Fruit fly (Drosophila melanogaster) whole organism, embryonic: Measurements from ENCODE around the gene CG3224.

Experiments
- Aef1 ChIP-seq: fragments of 200-800 bp; sonication (Bioruptor generic); IDR thresholded peaks from 3 replicates; pipeline ENCODE4 v1.3.6; 2022; ENCODE audit warnings: missing biosample characterization, missing genetic modification characterization
- Bgb ChIP-seq: fragments of 200-800 bp; sonication (Bioruptor generic); IDR thresholded peaks from 2 replicates; pipeline ENCODE4 v1.3.6; 2022; ENCODE audit warnings: missing biosample characterization, missing genetic modification characterization; ENCODE audit not compliant: partially characterized antibody
- CG1024 ChIP-seq: fragments of 200-800 bp; sonication (Bioruptor generic); IDR thresholded peaks from 2 replicates; pipeline ENCODE4 v1.3.6; 2022; ENCODE audit warnings: missing biosample characterization, missing genetic modification characterization
- CG10959 ChIP-seq: fragments of 200-800 bp; sonication (Bioruptor generic); IDR thresholded peaks from 2 replicates; pipeline ENCODE4 v1.3.6; 2022; ENCODE audit warnings: missing biosample characterization, missing genetic modification characterization
- CG12071 ChIP-seq: fragments of 200-800 bp; sonication (Bioruptor generic); optimal IDR thresholded peaks from 3 replicates; lab custom pipeline; 2018; ENCODE audit warnings: missing biosample characterization, mild to moderate bottlenecking, missing genetic modification characterization
- CG12744 ChIP-seq: fragments of 200-800 bp; sonication (Bioruptor generic); optimal IDR thresholded peaks from 2 replicates; lab custom pipeline; 2016; ENCODE audit warnings: missing biosample characterization, missing genetic modification characterization
- CG12769 ChIP-seq: fragments of 200-800 bp; sonication (Bioruptor generic); optimal IDR thresholded peaks from 2 replicates; lab custom pipeline; 2019; ENCODE audit warnings: missing biosample characterization, mild to moderate bottlenecking, missing genetic modification characterization, moderate library complexity
- CG1529 ChIP-seq: fragments of 200-800 bp; sonication (Bioruptor generic); optimal IDR thresholded peaks from 3 replicates; lab custom pipeline; 2018; ENCODE audit warnings: missing biosample characterization, missing genetic modification characterization
- CG17186 ChIP-seq: fragments of 200-800 bp; sonication (Bioruptor generic); optimal IDR thresholded peaks from 3 replicates; lab custom pipeline; 2017; ENCODE audit warnings: missing biosample characterization, missing genetic modification reagents, missing genetic modification characterization
- CG17361 ChIP-seq: fragments of 200-800 bp; sonication (Bioruptor generic); IDR thresholded peaks from 3 replicates; pipeline ENCODE4 v1.3.6; 2022; ENCODE audit warnings: missing biosample characterization, missing genetic modification characterization
- CG17612 ChIP-seq: fragments of 200-800 bp; sonication (Bioruptor generic); IDR thresholded peaks from 2 replicates; pipeline ENCODE4 v1.3.6; 2022; ENCODE audit warnings: missing biosample characterization, missing genetic modification characterization
- CG18764 ChIP-seq: fragments of 200-800 bp; sonication (Bioruptor generic); optimal IDR thresholded peaks from 3 replicates; lab custom pipeline; 2016; ENCODE audit warnings: missing biosample characterization, missing genetic modification characterization
- CG33557 ChIP-seq: fragments of 200-800 bp; sonication (Bioruptor generic); optimal IDR thresholded peaks from 2 replicates; lab custom pipeline; 2019; ENCODE audit warnings: missing biosample characterization, mild to moderate bottlenecking, missing genetic modification characterization, moderate library complexity
- CG3407 ChIP-seq: fragments of 200-800 bp; sonication (Bioruptor generic); optimal IDR thresholded peaks from 2 replicates; lab custom pipeline; 2018; ENCODE audit warnings: missing biosample characterization, mild to moderate bottlenecking, missing genetic modification characterization
- CG4404 ChIP-seq: fragments of 200-800 bp; sonication (Bioruptor generic); IDR thresholded peaks from 2 replicates; pipeline ENCODE4 v1.3.6; 2022; ENCODE audit warnings: missing biosample characterization, missing genetic modification characterization
- CG7357 ChIP-seq: fragments of 200-800 bp; sonication (Bioruptor generic); IDR thresholded peaks from 3 replicates; pipeline ENCODE4 v1.3.6; 2022; ENCODE audit warnings: missing biosample characterization, missing genetic modification characterization
- CG8359 ChIP-seq: fragments of 200-800 bp; sonication (Bioruptor generic); optimal IDR thresholded peaks from 2 replicates; lab custom pipeline; 2017; ENCODE audit warnings: missing biosample characterization, mild to moderate bottlenecking, missing genetic modification characterization, borderline replicate concordance
- CG9932 ChIP-seq: fragments of 200-800 bp; sonication (Bioruptor generic); IDR thresholded peaks from 2 replicates; pipeline ENCODE4 v1.3.6; 2022; ENCODE audit warnings: missing biosample characterization, missing genetic modification characterization
- Chrac-16 ChIP-seq: fragments of 200-800 bp; sonication (Bioruptor generic); optimal IDR thresholded peaks from 3 replicates; lab custom pipeline; 2016; ENCODE audit warnings: missing biosample characterization, missing genetic modification characterization
- D ChIP-seq, 2 experiments: fragments of 200-800 bp in 1 of 2; fragments of >200 bp in 1 of 2; sonication (Bioruptor generic) in 1 of 2; optimal IDR thresholded peaks; 2 replicates in 1 of 2; 3 replicates in 1 of 2; lab custom pipeline; 2017; ENCODE audit warnings: mild to moderate bottlenecking in 1 of 2, missing biosample characterization in 1 of 2, missing genetic modification characterization in 1 of 2, missing genetic modification reagents in 1 of 2
- Dip2 ChIP-seq: fragments of 200-800 bp; sonication (Bioruptor generic); IDR thresholded peaks from 2 replicates; pipeline ENCODE4 v1.3.6; 2022; ENCODE audit warnings: missing biosample characterization, missing genetic modification characterization
- Dll ChIP-seq: fragments of 200-800 bp; sonication (Bioruptor generic); IDR thresholded peaks from 4 replicates; pipeline ENCODE4 v1.3.6; 2022; ENCODE audit warnings: missing biosample characterization, missing genetic modification characterization; ENCODE audit not compliant: partially characterized antibody
- Gsc ChIP-seq: fragments of 200-800 bp; sonication (Bioruptor generic); IDR thresholded peaks from 2 replicates; pipeline ENCODE4 v1.3.6; 2022; ENCODE audit warnings: missing biosample characterization, missing genetic modification characterization
- Mad ChIP-seq: fragments of 200-800 bp; sonication (Bioruptor generic); optimal IDR thresholded peaks from 2 replicates; lab custom pipeline; 2016; ENCODE audit warnings: missing biosample characterization, missing genetic modification characterization
- Meics ChIP-seq: fragments of 200-800 bp; sonication (Bioruptor generic); optimal IDR thresholded peaks from 2 replicates; lab custom pipeline; 2017; ENCODE audit warnings: missing biosample characterization, mild to moderate bottlenecking, missing genetic modification characterization
- Scr ChIP-seq: fragments of 200-800 bp; sonication (Bioruptor generic); IDR thresholded peaks from 2 replicates; pipeline ENCODE4 v1.3.6; 2022; ENCODE audit warnings: missing biosample characterization, missing genetic modification characterization; ENCODE audit not compliant: partially characterized antibody
- Six4 ChIP-seq: fragments of 200-800 bp; sonication (Bioruptor generic); optimal IDR thresholded peaks from 2 replicates; lab custom pipeline; 2016; ENCODE audit warnings: missing biosample characterization, missing genetic modification characterization
- Sox100B ChIP-seq: fragments of 200-800 bp; sonication (Bioruptor generic); optimal IDR thresholded peaks from 3 replicates; lab custom pipeline; 2018; ENCODE audit warnings: missing biosample characterization, mild to moderate bottlenecking, missing genetic modification characterization
- Sry-δ ChIP-seq: fragments of 200-800 bp; sonication (Bioruptor generic); optimal IDR thresholded peaks from 2 replicates; lab custom pipeline; 2016; ENCODE audit warnings: missing biosample characterization, missing genetic modification characterization
- Usf ChIP-seq: fragments of 200-800 bp; sonication (Bioruptor generic); optimal IDR thresholded peaks from 2 replicates; lab custom pipeline; 2017; ENCODE audit warnings: missing genotype, missing biosample characterization, missing genetic modification characterization
- amos ChIP-seq: fragments of 200-800 bp; sonication (Bioruptor generic); IDR thresholded peaks from 2 replicates; pipeline ENCODE4 v1.3.6; 2022; ENCODE audit warnings: missing biosample characterization, missing genetic modification characterization; ENCODE audit not compliant: partially characterized antibody
- bbx ChIP-seq: fragments of 200-800 bp; sonication (Bioruptor generic); IDR thresholded peaks from 2 replicates; pipeline ENCODE4 v1.3.6; 2022; ENCODE audit warnings: missing biosample characterization, missing genetic modification characterization; ENCODE audit not compliant: partially characterized antibody
- crp ChIP-seq, 2 experiments: fragments of 200-800 bp; sonication (Bioruptor generic); optimal IDR thresholded peaks; 2 replicates in 1 of 2; 3 replicates in 1 of 2; lab custom pipeline; 2017; ENCODE audit warnings: missing biosample characterization in 2 of 2, missing genetic modification characterization in 2 of 2, mild to moderate bottlenecking in 1 of 2, moderate library complexity in 1 of 2
- fru ChIP-seq: fragments of >200 bp; optimal IDR thresholded peaks from 2 replicates; lab custom pipeline; 2017
- gcm2 ChIP-seq: fragments of 200-800 bp; sonication (Bioruptor generic); optimal IDR thresholded peaks from 2 replicates; lab custom pipeline; 2016; ENCODE audit warnings: missing biosample characterization, missing genetic modification characterization
- ken ChIP-seq: fragments of 200-800 bp; sonication (Bioruptor generic); IDR thresholded peaks from 3 replicates; pipeline ENCODE4 v1.3.6; 2022; ENCODE audit warnings: missing biosample characterization, missing genetic modification characterization
- lilli ChIP-seq: fragments of 200-800 bp; sonication (Bioruptor generic); optimal IDR thresholded peaks from 3 replicates; lab custom pipeline; 2016; ENCODE audit warnings: missing biosample characterization, missing genetic modification characterization
- odd ChIP-seq: fragments of 200-800 bp; sonication (Bioruptor generic); optimal IDR thresholded peaks from 2 replicates; lab custom pipeline; 2017; ENCODE audit warnings: missing biosample characterization, mild to moderate bottlenecking, missing genetic modification characterization
- pb ChIP-seq: fragments of 200-800 bp; sonication (Bioruptor generic); optimal IDR thresholded peaks from 3 replicates; lab custom pipeline; 2016; ENCODE audit warnings: missing biosample characterization, missing genetic modification characterization
- pzg ChIP-seq: fragments of 200-800 bp; sonication (Bioruptor generic); optimal IDR thresholded peaks from 3 replicates; lab custom pipeline; 2018; ENCODE audit warnings: missing biosample characterization, mild to moderate bottlenecking, missing genetic modification characterization, moderate library complexity
- sens ChIP-seq: fragments of 200-800 bp; sonication (Bioruptor generic); peaks from one replicate; lab custom pipeline; 2016; ENCODE audit warnings: missing biosample characterization, missing genetic modification characterization
- shn ChIP-seq: fragments of 200-800 bp; sonication (Bioruptor generic); optimal IDR thresholded peaks from 3 replicates; lab custom pipeline; 2016; ENCODE audit warnings: missing biosample characterization, missing genetic modification characterization
- slbo ChIP-seq: fragments of 200-800 bp; sonication (Bioruptor generic); IDR thresholded peaks from 2 replicates; pipeline ENCODE4 v1.3.6; 2022; ENCODE audit warnings: missing biosample characterization, missing genetic modification characterization
- slp2 ChIP-seq: fragments of 200-800 bp; sonication (Bioruptor generic); optimal IDR thresholded peaks from 2 replicates; lab custom pipeline; 2016; ENCODE audit warnings: missing biosample characterization, missing genetic modification characterization
- sr ChIP-seq: fragments of 200-800 bp; sonication (Bioruptor generic); IDR thresholded peaks from 3 replicates; pipeline ENCODE4 v1.3.6; 2022; ENCODE audit warnings: missing biosample characterization, missing genetic modification characterization
- usp ChIP-seq: fragments of >200 bp; optimal IDR thresholded peaks from 2 replicates; lab custom pipeline; 2017; ENCODE audit warnings: missing biosample characterization, missing genetic modification characterization
- wek ChIP-seq: fragments of 200-800 bp; sonication (Bioruptor generic); optimal IDR thresholded peaks from 3 replicates; lab custom pipeline; 2018; ENCODE audit warnings: missing biosample characterization, mild to moderate bottlenecking, missing genetic modification characterization, moderate library complexity

CG3224 gene

dm6 chrX:6700263-6700989 is 39.2 kb upstream of the CG3224 start (continued):
- no peak for TF ChIP-seq ken (GFP tag; lab: Robert Waterston, UW)
- TF ChIP-seq CG12744 (GFP tag; lab: Kevin White, UChicago), result no peak
- TF ChIP-seq slp2 (GFP tag; lab: Kevin White, UChicago), result no peak
- TF ChIP-seq fru (lab: Kevin White, UChicago), result no peak
- TF ChIP-seq Usf (GFP tag; lab: Kevin White, UChicago), result no peak
- no peak for TF ChIP-seq Sox100B (GFP tag; lab: Kevin White, UChicago)
- no peak for TF ChIP-seq CG17186 (GFP tag; lab: Kevin White, UChicago)
- no peak for TF ChIP-seq CG7357 (GFP tag; lab: Robert Waterston, UW)

dm6 chrX:6699255-6699885 is 38.1 kb upstream of the CG3224 start, which contains the start of gene CG14441:
CG14441 (plus strand) TSS chrX:6699508.
- TF ChIP-seq CG33557 (peak; percentile 39), Dip2 (GFP tag; lab: Robert Waterston, UW) (no peak), Bgb (GFP tag; lab: Robert Waterston, UW) (peak; percentile 95), Mad (peak; percentile 52), sr (GFP tag; lab: Robert Waterston, UW) (no peak), CG18764 (GFP tag; lab: Kevin White, UChicago) (no peak), D (optimal IDR thresholded peaks at IDR 0.05; lab: Kevin White, UChicago) (peak; percentile 54), D (GFP tag; optimal IDR thresholded peaks at IDR 0.05; lab: Kevin White, UChicago) (no peak), CG1529 (peak; percentile 20), wek (GFP tag; lab: Kevin White, UChicago) (peak; percentile 5), Sry-δ (peak; percentile 31), odd (GFP tag; lab: Kevin White, UChicago) (peak; percentile 73), gcm2 (GFP tag; lab: Kevin White, UChicago) (no peak), CG17361 (no peak; the same call in 2 of the 3 replicates), Meics (GFP tag; lab: Kevin White, UChicago) (peak; percentile 65), CG17612 (no peak), CG12071 (GFP tag; lab: Kevin White, UChicago) (no peak), CG9932 (GFP tag; lab: Robert Waterston, UW) (peak; percentile 43), CG8359 (GFP tag; lab: Kevin White, UChicago) (no peak), Chrac-16 (no peak), CG4404 (GFP tag; lab: Robert Waterston, UW) (no peak), lilli (peak; percentile 55), pzg (GFP tag; lab: Kevin White, UChicago) (peak; percentile 10), CG10959 (GFP tag; lab: Robert Waterston, UW) (no peak), shn (GFP tag; lab: Kevin White, UChicago) (peak; percentile 18), amos (peak; percentile 93), Six4 (GFP tag; lab: Kevin White, UChicago) (no peak), usp (GFP tag; lab: Kevin White, UChicago) (no peak), sens (GFP tag; lab: Kevin White, UChicago) (peak; percentile 94), crp (GFP tag; optimal IDR thresholded peaks at IDR 0.05; lab: Kevin White, UChicago) (no peak), Gsc (GFP tag; lab: Robert Waterston, UW) (no peak), CG3407 (GFP tag; lab: Kevin White, UChicago) (no peak), pb (GFP tag; lab: Kevin White, UChicago) (peak; percentile 13), Aef1 (GFP tag; lab: Robert Waterston, UW) (no peak), bbx (GFP tag; lab: Robert Waterston, UW) (peak; percentile 97), Scr (GFP tag; lab: Robert Waterston, UW) (peak; percentile 99), CG12769 (tag; lab: Kevin White, UChicago) (peak; percentile 51), Dll (GFP tag; lab: Robert Waterston, UW) (peak; percentile 100), slbo (GFP tag; lab: Robert Waterston, UW) (no peak; the same call in 1 of the 2 replicates), CG1024 (GFP tag; lab: Robert Waterston, UW) (no peak)
